1 fruit fly cellular context compared by ENCODE assay signal in the genomic region with DNA sequence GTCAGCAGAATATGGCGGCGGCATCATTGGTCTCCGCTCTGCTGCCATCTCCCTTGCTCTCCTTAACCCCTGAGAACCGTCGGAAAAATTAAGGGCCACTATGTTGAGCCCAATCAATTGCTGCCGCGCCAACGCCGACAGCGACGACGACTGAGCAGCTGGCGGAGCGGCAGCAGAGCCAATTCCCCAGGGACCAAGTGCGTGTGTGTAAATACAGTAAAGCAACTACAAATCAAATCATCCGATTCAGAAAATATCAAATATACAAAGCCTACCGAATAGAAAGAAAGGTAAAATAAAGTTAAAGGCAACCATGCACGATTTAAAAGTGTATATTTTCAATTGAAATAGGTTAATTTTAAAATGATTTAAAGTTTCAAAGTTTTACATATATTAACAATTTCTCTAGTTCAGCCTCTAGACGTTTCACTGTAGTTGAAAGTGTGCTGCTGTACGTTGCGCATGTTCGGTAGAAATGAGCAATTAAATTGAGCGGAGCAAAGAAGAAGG.
A peak's percentile ranks its signal among the peaks of the same experiment; 100 is the strongest.
TF ChIP-seq lines count a peak whose summit lies in the region.

No protein-coding gene starts in this region.

TF ChIP-seq in whole organism, embryonic, 481 proteins besides CTCF, POLR2A, EP300 and RAD21 (continued from another document and continues in another):
- TF ChIP-seq fd96Cb (tag; optimal IDR thresholded peaks at IDR 0.05; lab: Kevin White, UChicago) (peak; percentile 24), CG9797 (GFP tag; optimal IDR thresholded peaks at IDR 0.05; lab: Kevin White, UChicago) (no peak), CG9609 (GFP tag; optimal IDR thresholded peaks at IDR 0.05; lab: Kevin White, UChicago) (no peak), unpg (GFP tag; optimal IDR thresholded peaks at IDR 0.05; lab: Kevin White, UChicago) (peak; percentile 66), CG4854 (GFP tag; optimal IDR thresholded peaks at IDR 0.05; lab: Kevin White, UChicago) (no peak), schlank (tag; optimal IDR thresholded peaks at IDR 0.05; lab: Kevin White, UChicago) (peak; percentile 10), CG3281 (GFP tag; optimal IDR thresholded peaks at IDR 0.05; lab: Kevin White, UChicago) (peak; percentile 74), NK7.1 (GFP tag; optimal IDR thresholded peaks at IDR 0.05; lab: Kevin White, UChicago) (no peak), toy (GFP tag; IDR thresholded peaks at IDR 0.05; lab: Robert Waterston, UW) (0 out of 2 replicates have a peak, but pooled peaks have one; percentile 30), pho (GFP tag; optimal IDR thresholded peaks at IDR 0.05; lab: Kevin White, UChicago) (peak; percentile 4), Mrtf (GFP tag; IDR thresholded peaks at IDR 0.05; lab: Robert Waterston, UW) (0 out of 3 replicates have a peak, but pooled peaks have one; percentile 8), vfl (GFP tag; optimal IDR thresholded peaks at IDR 0.05; lab: Kevin White, UChicago) (no peak), HLH54F (GFP tag; optimal IDR thresholded peaks at IDR 0.05; lab: Kevin White, UChicago) (peak; percentile 7), jumu (GFP tag; optimal IDR thresholded peaks at IDR 0.05; lab: Kevin White, UChicago) (peak; percentile 54), chn (GFP tag; optimal IDR thresholded peaks at IDR 0.05; lab: Kevin White, UChicago) (no peak), fd3F (GFP tag; optimal IDR thresholded peaks at IDR 0.05; lab: Kevin White, UChicago) (peak; percentile 2), ranshi (GFP tag; IDR thresholded peaks at IDR 0.05; lab: Robert Waterston, UW) (0 out of 2 replicates have a peak, but pooled peaks have one; percentile 19), CG1233 (GFP tag; optimal IDR thresholded peaks at IDR 0.05; lab: Kevin White, UChicago) (peak; percentile 9), Opbp (GFP tag; IDR thresholded peaks at IDR 0.05; lab: Robert Waterston, UW; ENCODE audit: partially characterized antibody) (no peak), CG14860 (GFP tag; IDR thresholded peaks at IDR 0.05; lab: Robert Waterston, UW; ENCODE audit: partially characterized antibody) (no peak), Hr78 (GFP tag; optimal IDR thresholded peaks at IDR 0.05; lab: Kevin White, UChicago) (no peak), sqz (GFP tag; optimal IDR thresholded peaks at IDR 0.05; lab: Kevin White, UChicago) (peak; percentile 12), pan (optimal IDR thresholded peaks at IDR 0.05; lab: Kevin White, UChicago) (no peak), pan (GFP tag; optimal IDR thresholded peaks at IDR 0.05 in 1 of 2, IDR thresholded peaks at IDR 0.05 in 1 of 2) (peak in 1 of 2 experiments; percentile 15), CG4617 (GFP tag; optimal IDR thresholded peaks at IDR 0.05; lab: Kevin White, UChicago; ENCODE audit: borderline replicate concordance) (no peak), Pdp1 (GFP tag; optimal IDR thresholded peaks at IDR 0.05; lab: Kevin White, UChicago) (peak; percentile 40 to 52), Sox102F (GFP tag; optimal IDR thresholded peaks at IDR 0.05; lab: Kevin White, UChicago) (peak; percentile 43), bab2 (GFP tag; optimal IDR thresholded peaks at IDR 0.05; lab: Kevin White, UChicago) (peak; percentile 34), CG15514 (GFP tag; optimal IDR thresholded peaks at IDR 0.05; lab: Kevin White, UChicago) (peak; percentile 43), NC2β (GFP tag; optimal IDR thresholded peaks at IDR 0.05; lab: Kevin White, UChicago) (no peak), Stat92E (GFP tag; optimal IDR thresholded peaks at IDR 0.05; lab: Kevin White, UChicago) (no peak), cad (GFP tag; optimal IDR thresholded peaks at IDR 0.05; lab: Kevin White, UChicago) (no peak), CG13296 (GFP tag; optimal IDR thresholded peaks at IDR 0.05; lab: Kevin White, UChicago) (peak; percentile 56), fru (optimal IDR thresholded peaks at IDR 0.05; lab: Kevin White, UChicago) (no peak), Xbp1 (GFP tag; optimal IDR thresholded peaks at IDR 0.05; lab: Kevin White, UChicago) (peak; percentile 41), CG1603 (tag; optimal IDR thresholded peaks at IDR 0.05; lab: Kevin White, UChicago) (peak; percentile 18), Dll (GFP tag; IDR thresholded peaks at IDR 0.05; lab: Robert Waterston, UW; ENCODE audit: partially characterized antibody) (no peak), CG1647 (GFP tag; optimal IDR thresholded peaks at IDR 0.05; lab: Kevin White, UChicago) (peak; percentile 15), Poxn (GFP tag; IDR thresholded peaks at IDR 0.05; lab: Robert Waterston, UW) (no peak), CG7839 (tag; optimal IDR thresholded peaks at IDR 0.05; lab: Kevin White, UChicago) (peak; percentile 68), sima (GFP tag; optimal IDR thresholded peaks at IDR 0.05; lab: Kevin White, UChicago) (no peak), CG10321 (GFP tag; IDR thresholded peaks at IDR 0.05; lab: Robert Waterston, UW) (peak; percentile 84), zen (tag; optimal IDR thresholded peaks at IDR 0.05; lab: Kevin White, UChicago) (peak; percentile 22), Rx (GFP tag; IDR thresholded peaks at IDR 0.05; lab: Robert Waterston, UW) (no peak), CG10209 (GFP tag; optimal IDR thresholded peaks at IDR 0.05; lab: Kevin White, UChicago) (peak; percentile 30), Neu2 (GFP tag; optimal IDR thresholded peaks at IDR 0.05; lab: Kevin White, UChicago; ENCODE audit: borderline replicate concordance) (no peak), Chrac-16 (GFP tag; optimal IDR thresholded peaks at IDR 0.05; lab: Kevin White, UChicago) (peak; percentile 21), scrt (GFP tag; optimal IDR thresholded peaks at IDR 0.05; lab: Kevin White, UChicago) (peak; percentile 65), dmrt11E (tag; optimal IDR thresholded peaks at IDR 0.05; lab: Kevin White, UChicago) (peak; percentile 47), HmgZ (tag; optimal IDR thresholded peaks at IDR 0.05; lab: Kevin White, UChicago) (peak; percentile 29), phol (tag; optimal IDR thresholded peaks at IDR 0.05; lab: Kevin White, UChicago) (peak; percentile 53), pros (GFP tag; optimal IDR thresholded peaks at IDR 0.05; lab: Kevin White, UChicago) (no peak), MESR4 (GFP tag; optimal IDR thresholded peaks at IDR 0.05; lab: Kevin White, UChicago) (no peak), CG16815 (GFP tag; optimal IDR thresholded peaks at IDR 0.05; lab: Kevin White, UChicago) (peak; percentile 19), CG8765 (GFP tag; IDR thresholded peaks at IDR 0.05; lab: Robert Waterston, UW) (no peak), Side (GFP tag; optimal IDR thresholded peaks at IDR 0.05; lab: Kevin White, UChicago) (peak; percentile 54), crp (GFP tag; optimal IDR thresholded peaks at IDR 0.05; lab: Kevin White, UChicago) (no peak), bsh (GFP tag; optimal IDR thresholded peaks at IDR 0.05; lab: Kevin White, UChicago) (peak in 1 of 2 experiments; percentile 64), nerfin-1 (tag; optimal IDR thresholded peaks at IDR 0.05; lab: Kevin White, UChicago) (peak; percentile 42), CG8359 (GFP tag; optimal IDR thresholded peaks at IDR 0.05; lab: Kevin White, UChicago; ENCODE audit: borderline replicate concordance) (peak; percentile 24), D19B (GFP tag; optimal IDR thresholded peaks at IDR 0.05; lab: Kevin White, UChicago) (peak; percentile 22), Ssrp (tag; optimal IDR thresholded peaks at IDR 0.05; lab: Kevin White, UChicago) (no peak), aop (GFP tag; IDR thresholded peaks at IDR 0.05; lab: Robert Waterston, UW) (no peak), HLHmδ (GFP tag; optimal IDR thresholded peaks at IDR 0.05; lab: Kevin White, UChicago) (no peak), CG2120 (GFP tag; optimal IDR thresholded peaks at IDR 0.05; lab: Kevin White, UChicago) (peak; percentile 77), ttk (GFP tag; IDR thresholded peaks at IDR 0.05; lab: Robert Waterston, UW) (peak; percentile 21; the same call in 1 of the 2 replicates), eyg (GFP tag; optimal IDR thresholded peaks at IDR 0.05; lab: Kevin White, UChicago) (no peak), CG13424 (tag; optimal IDR thresholded peaks at IDR 0.05; lab: Kevin White, UChicago) (peak; percentile 65), CG9727 (GFP tag; optimal IDR thresholded peaks at IDR 0.05; lab: Kevin White, UChicago) (peak; percentile 74), croc (GFP tag; conservative IDR thresholded peaks at IDR 0.05; lab: Robert Waterston, UW) (no peak), CG1832 (GFP tag; optimal IDR thresholded peaks at IDR 0.05; lab: Kevin White, UChicago) (peak; percentile 66), CG9215 (GFP tag; IDR thresholded peaks at IDR 0.05; lab: Robert Waterston, UW) (peak; percentile 46; the same call in 1 of the 2 replicates), dpn (GFP tag; optimal IDR thresholded peaks at IDR 0.05; lab: Kevin White, UChicago) (peak; percentile 16 to 30), Dbx (GFP tag; IDR thresholded peaks at IDR 0.05; lab: Robert Waterston, UW) (peak; percentile 78), Awh (GFP tag; IDR thresholded peaks at IDR 0.05; lab: Robert Waterston, UW) (no peak), CG11247 (GFP tag; IDR thresholded peaks at IDR 0.05; lab: Robert Waterston, UW) (peak; percentile 20; the same call in 1 of the 2 replicates), CG4328 (GFP tag; optimal IDR thresholded peaks at IDR 0.05; lab: Kevin White, UChicago) (peak; percentile 23), lbe (GFP tag; optimal IDR thresholded peaks at IDR 0.05; lab: Kevin White, UChicago) (no peak), trem (tag; optimal IDR thresholded peaks at IDR 0.05; lab: Kevin White, UChicago) (peak; percentile 39), onecut (GFP tag; IDR thresholded peaks at IDR 0.05; lab: Robert Waterston, UW) (peak; percentile 24; the same call in 1 of the 2 replicates), crol (GFP tag; IDR thresholded peaks at IDR 0.05; lab: Robert Waterston, UW) (no peak), CG11723 (GFP tag; optimal IDR thresholded peaks at IDR 0.05; lab: Kevin White, UChicago) (peak; percentile 27), C15 (GFP tag; IDR thresholded peaks at IDR 0.05; lab: Robert Waterston, UW) (no peak), Hr51 (GFP tag; optimal IDR thresholded peaks at IDR 0.05; lab: Kevin White, UChicago) (peak in 1 of 2 experiments; percentile 40), CG17361 (GFP tag; IDR thresholded peaks at IDR 0.05; lab: Robert Waterston, UW) (peak; percentile 72), CG18619 (GFP tag; optimal IDR thresholded peaks at IDR 0.05; lab: Kevin White, UChicago) (peak; percentile 29), E2f2 (GFP tag; IDR thresholded peaks at IDR 0.05; lab: Robert Waterston, UW) (peak; percentile 41; the same call in 1 of the 2 replicates), Hand (GFP tag; optimal IDR thresholded peaks at IDR 0.05; lab: Kevin White, UChicago) (peak; percentile 50), az2 (GFP tag; optimal IDR thresholded peaks at IDR 0.05; lab: Kevin White, UChicago) (peak; percentile 22), CG31441 (GFP tag; IDR thresholded peaks at IDR 0.05; lab: Robert Waterston, UW) (peak; percentile 61), CG11695 (GFP tag; IDR thresholded peaks at IDR 0.05; lab: Robert Waterston, UW) (0 out of 3 replicates have a peak, but pooled peaks have one; percentile 37), Fer3 (tag; optimal IDR thresholded peaks at IDR 0.05; lab: Kevin White, UChicago) (peak; percentile 55), CG10979 (tag; optimal IDR thresholded peaks at IDR 0.05; lab: Kevin White, UChicago) (peak; percentile 71), Atf-2 (GFP tag; optimal IDR thresholded peaks at IDR 0.05; lab: Kevin White, UChicago) (peak; percentile 5), kay (GFP tag; optimal IDR thresholded peaks at IDR 0.05; lab: Kevin White, UChicago) (peak; percentile 13), lola (GFP tag; optimal IDR thresholded peaks at IDR 0.05; lab: Kevin White, UChicago) (peak in 1 of 3 experiments; percentile 50), chm (GFP tag; IDR thresholded peaks at IDR 0.05; lab: Robert Waterston, UW) (0 out of 2 replicates have a peak, but pooled peaks have one; percentile 9), CG15601 (tag; optimal IDR thresholded peaks at IDR 0.05; lab: Kevin White, UChicago) (peak; percentile 51), cas (GFP tag; IDR thresholded peaks at IDR 0.05; lab: Robert Waterston, UW) (no peak), inv (GFP tag; IDR thresholded peaks at IDR 0.05; lab: Robert Waterston, UW; ENCODE audit: partially characterized antibody) (no peak), kni (GFP tag; optimal IDR thresholded peaks at IDR 0.05; lab: Kevin White, UChicago) (no peak), CG4820 (GFP tag; optimal IDR thresholded peaks at IDR 0.05; lab: Kevin White, UChicago) (peak; percentile 27), CG13894 (tag; optimal IDR thresholded peaks at IDR 0.05; lab: Kevin White, UChicago) (peak; percentile 72), shn (GFP tag; optimal IDR thresholded peaks at IDR 0.05; lab: Kevin White, UChicago) (peak; percentile 11), Elba2 (GFP tag; optimal IDR thresholded peaks at IDR 0.05; lab: Kevin White, UChicago) (no peak), stc (GFP tag; IDR thresholded peaks at IDR 0.05; lab: Robert Waterston, UW) (no peak), CG5180 (GFP tag; optimal IDR thresholded peaks at IDR 0.05; lab: Kevin White, UChicago) (peak; percentile 41), Oli (tag; optimal IDR thresholded peaks at IDR 0.05; lab: Kevin White, UChicago) (peak; percentile 53), Meics (GFP tag; optimal IDR thresholded peaks at IDR 0.05; lab: Kevin White, UChicago) (peak; percentile 76), sna (GFP tag; IDR thresholded peaks at IDR 0.05; lab: Robert Waterston, UW; ENCODE audit: partially characterized antibody) (no peak), Ada2b (GFP tag; IDR thresholded peaks at IDR 0.05; lab: Robert Waterston, UW) (peak; percentile 62), ato (GFP tag; IDR thresholded peaks at IDR 0.05; lab: Robert Waterston, UW; ENCODE audit: partially characterized antibody) (no peak), oc (tag; optimal IDR thresholded peaks at IDR 0.05; lab: Kevin White, UChicago) (no peak), ems (GFP tag; optimal IDR thresholded peaks at IDR 0.05; lab: Kevin White, UChicago) (no peak), ase (GFP tag; IDR thresholded peaks at IDR 0.05; lab: Robert Waterston, UW) (no peak), Rfx (GFP tag; IDR thresholded peaks at IDR 0.05; lab: Robert Waterston, UW) (peak; percentile 52), zfh2 (GFP tag; optimal IDR thresholded peaks at IDR 0.05; lab: Kevin White, UChicago) (peak; percentile 22), CG11560 (tag; IDR thresholded peaks at IDR 0.05; lab: Robert Waterston, UW) (no peak; the same call in 2 of the 3 replicates), NFAT (GFP tag; IDR thresholded peaks at IDR 0.05; lab: Robert Waterston, UW) (0 out of 2 replicates have a peak, but pooled peaks have one; percentile 28), exex (tag; optimal IDR thresholded peaks at IDR 0.05; lab: Kevin White, UChicago) (peak; percentile 38), CG2712 (tag; optimal IDR thresholded peaks at IDR 0.05; lab: Kevin White, UChicago) (peak; percentile 72), Xrp1 (GFP tag; IDR thresholded peaks at IDR 0.05; lab: Robert Waterston, UW) (peak; percentile 60; the same call in 1 of the 2 replicates), CG33557 (GFP tag; optimal IDR thresholded peaks at IDR 0.05; lab: Kevin White, UChicago) (peak; percentile 9)
